Worm (Caenorhabditis elegans) whole organism, L2 larva: ENCODE measurements around the gene F21C10.19.

Experiments
- C34F6.9 ChIP-seq: fragments of 150-350 bp; optimal IDR thresholded peaks from 2 replicates; lab custom pipeline; 2014; ENCODE audit warnings: missing biosample characterization, missing genetic modification characterization
- R02D3.7 ChIP-seq: fragments of 150-350 bp; optimal IDR thresholded peaks from 2 replicates; lab custom pipeline; 2014; ENCODE audit warnings: missing biosample characterization, missing genetic modification characterization
- fos-1 ChIP-seq: fragments of 150-350 bp; optimal IDR thresholded peaks from 2 replicates; lab custom pipeline; 2014; ENCODE audit warnings: missing biosample characterization, missing genetic modification characterization
- nhr-10 ChIP-seq: sonication (generic microtip); optimal IDR thresholded peaks from 2 replicates; lab custom pipeline; 2017; ENCODE audit warnings: missing biosample characterization, missing genetic modification characterization
- nhr-12 ChIP-seq: fragments of 150-350 bp; optimal IDR thresholded peaks from 2 replicates; lab custom pipeline; 2014; ENCODE audit warnings: missing biosample characterization, missing genetic modification characterization
- nhr-21 ChIP-seq: fragments of 150-350 bp; optimal IDR thresholded peaks from 2 replicates; lab custom pipeline; 2014; ENCODE audit warnings: missing biosample characterization, missing genetic modification characterization
- nhr-6 ChIP-seq: fragments of 150-350 bp; optimal IDR thresholded peaks from 2 replicates; lab custom pipeline; 2014; ENCODE audit warnings: missing biosample characterization, missing genetic modification characterization
- snpc-4 ChIP-seq: fragments of 150-350 bp; optimal IDR thresholded peaks from 2 replicates; lab custom pipeline; 2014; ENCODE audit warnings: missing biosample characterization, missing genetic modification characterization
- unc-55 ChIP-seq: fragments of 150-350 bp; sonication (generic microtip); optimal IDR thresholded peaks from 3 replicates; lab custom pipeline; 2014; ENCODE audit warnings: missing biosample characterization, missing genetic modification reagents, missing genetic modification characterization
- ztf-11 ChIP-seq: sonication (generic microtip); optimal IDR thresholded peaks from 2 replicates; lab custom pipeline; 2017; ENCODE audit warnings: missing biosample characterization, missing genetic modification characterization

- TF ChIP-seq unc-55 (GFP tag; lab: Kevin White, UChicago) (no peak), nhr-21 (tag; lab: Kevin White, UChicago) (no peak), nhr-12 (tag; lab: Kevin White, UChicago) (no peak), R02D3.7 (tag; lab: Kevin White, UChicago) (no peak), snpc-4 (tag; lab: Kevin White, UChicago) (no peak), C34F6.9 (no peak), nhr-6 (tag; lab: Kevin White, UChicago) (no peak), fos-1 (tag; lab: Kevin White, UChicago) (no peak), nhr-10 (no peak), ztf-11 (tag; lab: Kevin White, UChicago) (no peak)
These were observed 1.2 kb downstream of the F21C10.19 start, which contains the start of gene F21C10.1 for ce11 chrV:9132043-9132442.
